Worm (Caenorhabditis elegans) whole organism, L1 larva: Measurements from ENCODE around the gene C17H12.2.

Source experiments
- ama-1 ChIP-seq: fragments of 150-350 bp; optimal IDR thresholded peaks from 2 replicates; lab custom pipeline; 2014
- jun-1 ChIP-seq: fragments of 150-350 bp; optimal IDR thresholded peaks from 2 replicates; lab custom pipeline; 2014; ENCODE audit warnings: missing biosample characterization, missing genetic modification reagents, missing genetic modification characterization
- nhr-237 ChIP-seq: fragments of 150-350 bp; optimal IDR thresholded peaks from 2 replicates; lab custom pipeline; 2014; ENCODE audit warnings: missing biosample characterization, missing genetic modification characterization
- nhr-90 ChIP-seq: sonication (generic microtip); optimal IDR thresholded peaks from 2 replicates; lab custom pipeline; 2016; ENCODE audit warnings: mild to moderate bottlenecking, missing genetic modification characterization, missing compliant biosample characterization; ENCODE audit not compliant: poor library complexity

- no peak for TF ChIP-seq nhr-90 (tag; lab: Kevin White, UChicago)
- TF ChIP-seq nhr-237 (tag; lab: Kevin White, UChicago), result no peak
- no peak for TF ChIP-seq ama-1 (lab: Kevin White, UChicago)
- TF ChIP-seq jun-1 (tag; lab: Kevin White, UChicago), result no peak
These were observed 19.8 kb downstream of the C17H12.2 start, which contains the start of gene anat-1 for ce11 chrIV:6770407-6770883.
